Worm (Caenorhabditis elegans): Measurements from ENCODE around the gene Y69H2.7.

DNA sequence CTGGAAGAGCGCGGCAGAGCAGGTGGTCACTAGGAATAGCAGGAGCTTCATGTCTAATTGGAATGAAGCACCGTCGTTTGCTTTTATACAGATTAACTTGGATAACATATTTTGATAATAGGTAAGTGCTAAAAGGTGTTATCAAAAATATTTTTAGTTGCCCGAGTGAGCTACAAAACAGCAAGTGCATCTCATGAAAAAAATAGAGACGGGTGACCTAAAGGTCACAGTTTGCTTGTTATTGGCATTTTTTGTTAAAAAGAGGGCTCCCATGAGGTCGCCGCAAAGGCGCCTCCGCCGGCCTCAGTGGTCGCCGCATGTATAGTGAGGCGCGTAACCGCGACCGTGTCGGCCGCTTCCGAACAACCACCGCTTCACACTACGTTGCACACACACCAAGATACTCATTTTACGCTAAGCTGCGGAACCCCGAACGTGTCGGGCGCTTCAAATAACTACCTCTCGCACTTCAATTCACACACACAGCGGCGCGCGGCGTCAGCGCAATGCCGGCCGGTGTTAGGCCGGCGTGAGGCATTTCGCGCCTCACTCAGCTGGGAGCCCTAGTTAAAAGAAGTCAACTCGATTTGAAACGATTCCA, 39.6 kb downstream of the Y69H2.7 start, which contains the start of gene asp-19:
- TF ChIP-seq ama-1 (optimal IDR thresholded peaks at IDR 0.05): no peak
- TF ChIP-seq aly-1 (tag; optimal IDR thresholded peaks at IDR 0.05): no peak
- TF ChIP-seq ets-7 (tag; optimal IDR thresholded peaks at IDR 0.05): no peak
- TF ChIP-seq ceh-13 (GFP tag; optimal IDR thresholded peaks at IDR 0.05): no peak
- TF ChIP-seq pes-1 (GFP tag; IDR thresholded peaks at IDR 0.05): no peak
- TF ChIP-seq tbx-11 (GFP tag; IDR thresholded peaks at IDR 0.05): no peak
- no peak for TF ChIP-seq B0310.2 (tag; optimal IDR thresholded peaks at IDR 0.05)
- no peak for TF ChIP-seq hmg-4 (GFP tag; optimal IDR thresholded peaks at IDR 0.05)

Measured in whole organism, early embryonic.